Fruit fly (Drosophila melanogaster) Kc167 (cell line): Measurements from ENCODE around the gene Hecw.

Source experiments
- Myc ChIP-seq: fragments of >200 bp; optimal IDR thresholded peaks from 2 replicates; lab custom pipeline; 2017; ENCODE audit warnings: missing external identifiers
- Sin3A ChIP-seq: fragments of >200 bp; optimal IDR thresholded peaks from 2 replicates; lab custom pipeline; 2018; ENCODE audit warnings: missing external identifiers
- h ChIP-seq: fragments of >200 bp; optimal IDR thresholded peaks from 3 replicates; lab custom pipeline; 2018; ENCODE audit warnings: missing external identifiers
- insv ChIP-seq: fragments of >200 bp; optimal IDR thresholded peaks from 3 replicates; lab custom pipeline; 2018; ENCODE audit warnings: missing external identifiers
- psq ChIP-seq: fragments of >200 bp; optimal IDR thresholded peaks from 2 replicates; lab custom pipeline; 2017; ENCODE audit warnings: missing external identifiers
- ttk ChIP-seq: sonication (Bioruptor generic); optimal IDR thresholded peaks from 2 replicates; lab custom pipeline; 2017; ENCODE audit warnings: missing external identifiers

DNA sequence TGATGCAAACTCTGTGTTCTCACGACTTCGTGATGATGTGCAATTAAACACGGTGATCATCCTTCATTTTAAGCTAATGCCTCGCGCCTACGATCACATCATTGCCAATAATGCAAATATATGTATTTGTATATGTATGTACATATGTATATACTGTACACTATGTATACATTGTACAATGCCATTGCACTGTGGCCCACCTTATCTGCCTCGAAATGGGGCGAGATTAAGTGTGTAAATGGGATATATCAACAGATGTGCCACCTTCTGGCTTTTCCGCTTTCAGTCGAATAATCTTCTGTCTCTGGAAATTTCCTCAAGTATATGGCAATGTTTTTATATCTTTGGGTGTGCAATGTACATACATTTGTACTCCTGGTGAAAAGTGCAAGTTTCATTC is 36.1 kb downstream of the Hecw start:
- no peak for TF ChIP-seq psq
- TF ChIP-seq Myc: no peak
- no peak for TF ChIP-seq insv (lab: Kevin White, UChicago)
- TF ChIP-seq h: no peak
- no peak for TF ChIP-seq ttk (lab: Kevin White, UChicago)
- TF ChIP-seq Sin3A (lab: Kevin White, UChicago): no peak
